Worm (Caenorhabditis elegans) whole organism, L1 larva: ENCODE results near the gene str-5.
"Not testable (repeated sequence)": the region's sequence is repeated elsewhere in the genome, so short reads cannot be mapped to it uniquely, and the experiment has no call there.

Source experiments
- elt-3 ChIP-seq, 6 experiments: fragments of 150-350 bp in 1 of 6; sonication (generic microtip); optimal IDR thresholded peaks; 2 replicates each; lab custom pipeline; 2017 to 2018; ENCODE audit warnings: missing biosample characterization in 6 of 6, missing genetic modification characterization in 6 of 6, inconsistent platforms in 1 of 6
- ztf-4 ChIP-seq: fragments of 150-350 bp; optimal IDR thresholded peaks from 2 replicates; lab custom pipeline; 2014; ENCODE audit warnings: missing biosample characterization, missing genetic modification characterization

DNA sequence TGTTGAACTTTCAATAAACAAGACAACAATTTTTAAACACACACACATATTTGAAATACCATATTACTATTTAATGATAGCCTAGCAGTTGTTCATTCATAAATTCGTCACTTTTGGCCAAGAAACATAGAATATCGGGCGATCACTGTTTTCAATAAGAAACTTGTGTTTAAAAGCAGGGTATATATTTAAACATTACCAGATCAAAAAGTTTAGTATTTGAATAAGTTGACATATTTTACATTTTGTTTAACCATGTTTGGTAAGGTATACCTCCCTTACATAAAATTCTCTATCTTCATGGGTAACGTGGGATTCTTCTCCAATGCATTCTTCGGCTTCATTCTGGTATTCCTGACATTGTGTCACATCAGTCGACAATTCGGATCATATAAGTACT is 1.7 kb downstream of the str-5 start, which contains the start of gene str-8:
- not testable (repeated sequence) for TF ChIP-seq elt-3 (tag; optimal IDR thresholded peaks at IDR 0.05; lab: Kevin White, UChicago); ztf-4 (tag; lab: Kevin White, UChicago)
